Worm (Caenorhabditis elegans) whole organism, L1 larva: Measurements from ENCODE around the gene srj-23.
A peak's percentile ranks its signal among the peaks of the same experiment; 100 is the strongest.

Source experiments
- C16A3.4 ChIP-seq: fragments of 150-350 bp; optimal IDR thresholded peaks from 2 replicates; lab custom pipeline; 2014; ENCODE audit warnings: missing biosample characterization, missing genetic modification characterization
- F16B12.6 ChIP-seq: fragments of 150-350 bp; optimal IDR thresholded peaks from 2 replicates; lab custom pipeline; 2014; ENCODE audit warnings: missing biosample characterization, missing genetic modification characterization
- alr-1 ChIP-seq: fragments of 200-800 bp; sonication (Bioruptor generic); optimal IDR thresholded peaks from 2 replicates; lab custom pipeline; 2018; ENCODE audit warnings: borderline replicate concordance, mild to moderate bottlenecking, missing genetic modification characterization, missing compliant biosample characterization
- aly-2 ChIP-seq: fragments of 150-350 bp; optimal IDR thresholded peaks from 2 replicates; lab custom pipeline; 2014; ENCODE audit warnings: missing biosample characterization, missing genetic modification characterization
- ama-1 ChIP-seq: fragments of 150-350 bp; optimal IDR thresholded peaks from 2 replicates; lab custom pipeline; 2014
- ceh-63 ChIP-seq: fragments of 200-800 bp; sonication (Bioruptor generic); optimal IDR thresholded peaks from 2 replicates; lab custom pipeline; 2018; ENCODE audit warnings: mild to moderate bottlenecking, missing genetic modification characterization, missing compliant biosample characterization
- ceh-82 ChIP-seq, 3 experiments: fragments of 150-350 bp in 1 of 3; sonication (generic microtip) in 2 of 3; optimal IDR thresholded peaks; 2 replicates each; lab custom pipeline; 2014 to 2017; ENCODE audit warnings: missing biosample characterization in 3 of 3, missing genetic modification characterization in 3 of 3
- ceh-90 ChIP-seq: sonication (generic microtip); optimal IDR thresholded peaks from 2 replicates; lab custom pipeline; 2016; ENCODE audit warnings: missing genetic modification characterization, missing compliant biosample characterization
- dsc-1 ChIP-seq: sonication (generic microtip); optimal IDR thresholded peaks from 2 replicates; lab custom pipeline; 2016; ENCODE audit warnings: mild to moderate bottlenecking, missing genetic modification characterization, missing compliant biosample characterization
- efl-1 ChIP-seq, 4 experiments: fragments of 150-350 bp; optimal IDR thresholded peaks in 3 of 4; peaks in 1 of 4; 1 replicate in 1 of 4; 2 replicates in 3 of 4; lab custom pipeline; 2014; ENCODE audit warnings: missing biosample characterization in 2 of 4, missing genetic modification characterization in 2 of 4, missing genetic modification reagents in 2 of 4
- egl-13 ChIP-seq: sonication (generic microtip); optimal IDR thresholded peaks from 2 replicates; lab custom pipeline; 2016; ENCODE audit warnings: missing genotype, missing genetic modification reagents, missing genetic modification characterization, missing compliant biosample characterization
- elt-2 ChIP-seq: sonication (generic microtip); optimal IDR thresholded peaks from 2 replicates; lab custom pipeline; 2016; ENCODE audit warnings: missing genetic modification characterization, mild to moderate bottlenecking, inconsistent platforms, missing compliant biosample characterization, missing genetic modification reagents
- elt-3 ChIP-seq, 6 experiments: fragments of 150-350 bp in 1 of 6; sonication (generic microtip); optimal IDR thresholded peaks; 2 replicates each; lab custom pipeline; 2017 to 2018; ENCODE audit warnings: missing biosample characterization in 6 of 6, missing genetic modification characterization in 6 of 6, inconsistent platforms in 1 of 6
- fkh-8 ChIP-seq: sonication (generic microtip); optimal IDR thresholded peaks from 2 replicates; lab custom pipeline; 2016; ENCODE audit warnings: mild to moderate bottlenecking, missing genetic modification characterization, missing compliant biosample characterization
- hlh-17 ChIP-seq: fragments of 200-800 bp; sonication (Bioruptor generic); optimal IDR thresholded peaks from 2 replicates; lab custom pipeline; 2018; ENCODE audit warnings: missing genetic modification characterization, mild to moderate bottlenecking, missing compliant biosample characterization, moderate library complexity, borderline replicate concordance
- isw-1 ChIP-seq: fragments of 200-800 bp; sonication (Bioruptor generic); IDR thresholded peaks from 2 replicates; pipeline ENCODE4 v1.3.6; 2022; ENCODE audit warnings: missing genetic modification characterization, missing compliant biosample characterization
- jun-1 ChIP-seq: fragments of 150-350 bp; optimal IDR thresholded peaks from 2 replicates; lab custom pipeline; 2014; ENCODE audit warnings: missing biosample characterization, missing genetic modification reagents, missing genetic modification characterization
- lin-14 ChIP-seq: fragments of 200-800 bp; sonication (Bioruptor generic); optimal IDR thresholded peaks from 2 replicates; lab custom pipeline; 2018; ENCODE audit warnings: mild to moderate bottlenecking, missing genetic modification characterization, moderate library complexity, missing compliant biosample characterization
- lin-15B ChIP-seq: fragments of 150-350 bp; sonication (generic microtip); optimal IDR thresholded peaks from 3 replicates; lab custom pipeline; 2014; ENCODE audit warnings: missing biosample characterization, missing genetic modification characterization
- lin-35 ChIP-seq, 2 experiments: fragments of 150-350 bp; optimal IDR thresholded peaks; 2 replicates each; lab custom pipeline; 2014; ENCODE audit warnings: missing biosample characterization in 2 of 2, missing genetic modification characterization in 2 of 2, missing genetic modification reagents in 2 of 2
- mab-9 ChIP-seq: fragments of 200-800 bp; sonication (Bioruptor generic); IDR thresholded peaks from 2 replicates; pipeline ENCODE4 v1.3.6; 2022; ENCODE audit warnings: missing genetic modification reagents, missing genetic modification characterization, missing compliant biosample characterization
- mef-2 ChIP-seq: fragments of 150-350 bp; optimal IDR thresholded peaks from 2 replicates; lab custom pipeline; 2014; ENCODE audit warnings: missing biosample characterization, missing genetic modification characterization
- mep-1 ChIP-seq: fragments of 150-350 bp; optimal IDR thresholded peaks from 2 replicates; lab custom pipeline; 2014; ENCODE audit warnings: missing biosample characterization, missing genetic modification characterization
- nhr-11 ChIP-seq: fragments of 150-350 bp; optimal IDR thresholded peaks from 2 replicates; lab custom pipeline; 2014; ENCODE audit warnings: missing biosample characterization, missing genetic modification characterization
- nhr-12 ChIP-seq: sonication (generic microtip); optimal IDR thresholded peaks from 2 replicates; lab custom pipeline; 2017; ENCODE audit warnings: missing biosample characterization, missing genetic modification characterization
- nhr-47 ChIP-seq: sonication (generic microtip); optimal IDR thresholded peaks from 2 replicates; lab custom pipeline; 2016; ENCODE audit warnings: mild to moderate bottlenecking, missing genetic modification characterization, moderate library complexity, missing compliant biosample characterization
- nhr-71 ChIP-seq: sonication (generic microtip); optimal IDR thresholded peaks from 2 replicates; lab custom pipeline; 2016; ENCODE audit warnings: mild to moderate bottlenecking, missing genetic modification characterization, moderate library complexity, missing compliant biosample characterization
- nhr-76 ChIP-seq: sonication (generic microtip); optimal IDR thresholded peaks from 2 replicates; lab custom pipeline; 2017; ENCODE audit warnings: missing biosample characterization, missing genetic modification characterization
- nhr-85 ChIP-seq: sonication (generic microtip); peaks from one replicate; lab custom pipeline; 2016; ENCODE audit warnings: missing genetic modification characterization, inconsistent platforms, missing compliant biosample characterization
- pag-3 ChIP-seq: sonication (generic microtip); optimal IDR thresholded peaks from 2 replicates; lab custom pipeline; 2017; ENCODE audit warnings: missing genetic modification characterization, mild to moderate bottlenecking, missing compliant biosample characterization, antibody characterized with exemption, borderline replicate concordance; ENCODE audit not compliant: insufficient read depth
- skn-1 ChIP-seq: fragments of 150-350 bp; optimal IDR thresholded peaks from 2 replicates; lab custom pipeline; 2014; ENCODE audit warnings: missing biosample characterization, missing genetic modification characterization
- snpc-4 ChIP-seq: fragments of 150-350 bp; optimal IDR thresholded peaks from 2 replicates; lab custom pipeline; 2014; ENCODE audit warnings: missing biosample characterization, missing genetic modification characterization
- snu-23 ChIP-seq: sonication (generic microtip); optimal IDR thresholded peaks from 2 replicates; lab custom pipeline; 2016; ENCODE audit warnings: missing genetic modification characterization, missing compliant biosample characterization
- sptf-1 ChIP-seq: fragments of 150-350 bp; optimal IDR thresholded peaks from 2 replicates; lab custom pipeline; 2014; ENCODE audit warnings: missing biosample characterization, missing genetic modification characterization
- unc-130 ChIP-seq: fragments of 150-350 bp; optimal IDR thresholded peaks from 2 replicates; lab custom pipeline; 2017; ENCODE audit warnings: missing biosample characterization, missing genetic modification characterization, inconsistent platforms
- unc-98 ChIP-seq: fragments of 200-800 bp; sonication (Bioruptor generic); IDR thresholded peaks from 2 replicates; pipeline ENCODE4 v1.3.6; 2022; ENCODE audit warnings: missing genetic modification characterization, missing compliant biosample characterization
- xbp-1 ChIP-seq: sonication (generic microtip); optimal IDR thresholded peaks from 2 replicates; lab custom pipeline; 2016; ENCODE audit warnings: missing genetic modification characterization, missing compliant biosample characterization
- zag-1 ChIP-seq: fragments of 150-350 bp; optimal IDR thresholded peaks from 2 replicates; lab custom pipeline; 2014; ENCODE audit warnings: missing biosample characterization, missing genetic modification characterization
- ztf-11 ChIP-seq, 2 experiments: sonication (generic microtip); optimal IDR thresholded peaks; 2 replicates each; lab custom pipeline; 2016 to 2017; ENCODE audit warnings: missing genetic modification characterization in 2 of 2, missing biosample characterization in 1 of 2, missing compliant biosample characterization in 1 of 2

The srj-23 gene

ce11 chrV:1488642-1489041 lies 37.2 kb downstream of the srj-23 start:
- TF ChIP-seq dsc-1 (peak; percentile 71), fkh-8 (peak; percentile 59), nhr-47 (tag; lab: Kevin White, UChicago) (peak; percentile 53), unc-98 (no peak), xbp-1 (tag; lab: Kevin White, UChicago) (no peak), efl-1 (optimal IDR thresholded peaks at IDR 0.05; lab: Kevin White, UChicago) (no peak), efl-1 (GFP tag; optimal IDR thresholded peaks at IDR 0.05 in 1 of 2; lab: Kevin White, UChicago) (peak in 1 of 2 experiments; percentile 67), lin-14 (peak; percentile 56), nhr-71 (peak; percentile 51)
- TF ChIP-seq, all 84 proteins: peak for 6

ce11 chrV:1491510-1491909 lies 40.1 kb downstream of the srj-23 start, which contains the start of gene C38C3.6:
Gene C38C3.6, minus strand, starts transcription at chrV:1491610.
- TF ChIP-seq alr-1 (tag; lab: Kevin White, UChicago) (no peak), jun-1 (tag; lab: Kevin White, UChicago) (no peak), ceh-82 (tag; optimal IDR thresholded peaks at IDR 0.05; lab: Kevin White, UChicago) (no peak), ceh-63 (no peak), nhr-76 (tag; lab: Kevin White, UChicago) (no peak), mef-2 (tag; lab: Kevin White, UChicago) (no peak), nhr-85 (no peak), hlh-17 (no peak), ceh-90 (no peak), lin-35 (GFP tag; optimal IDR thresholded peaks at IDR 0.05; lab: Kevin White, UChicago) (no peak), skn-1 (tag; lab: Kevin White, UChicago) (no peak), zag-1 (tag; lab: Kevin White, UChicago) (no peak)

ce11 chrV:1494469-1494868 lies 43.0 kb downstream of the srj-23 start, which contains the start of gene spig-7:
Gene spig-7, plus strand, starts transcription at chrV:1494769.
- TF ChIP-seq alr-1 (tag; lab: Kevin White, UChicago) = no peak
- TF ChIP-seq C16A3.4 (tag; lab: Kevin White, UChicago) = no peak
- no peak for TF ChIP-seq snu-23
- TF ChIP-seq xbp-1 (tag; lab: Kevin White, UChicago) = no peak
- no peak for TF ChIP-seq lin-14
- TF ChIP-seq pag-3 (tag; lab: Kevin White, UChicago) = no peak
- TF ChIP-seq ceh-82 (tag; optimal IDR thresholded peaks at IDR 0.05; lab: Kevin White, UChicago) = no peak
- TF ChIP-seq elt-3 (tag; optimal IDR thresholded peaks at IDR 0.05; lab: Kevin White, UChicago) = no peak
- no peak for TF ChIP-seq aly-2 (tag; lab: Kevin White, UChicago)

ce11 chrV:1495334-1495733 lies 43.9 kb downstream of the srj-23 start, which contains the start of gene C38C3.3:
Gene C38C3.3, plus strand, starts transcription at chrV:1495634.
- TF ChIP-seq nhr-12 (tag; lab: Kevin White, UChicago) = no peak

- no peak for TF ChIP-seq nhr-11
- TF ChIP-seq unc-98 = no peak
- TF ChIP-seq lin-15B (tag; lab: Kevin White, UChicago) = no peak
- no peak for TF ChIP-seq snpc-4
- no peak for TF ChIP-seq mep-1 (tag; lab: Kevin White, UChicago)
- TF ChIP-seq mab-9 (GFP tag; lab: Robert Waterston, UW) = no peak
- no peak for TF ChIP-seq F16B12.6 (tag; lab: Kevin White, UChicago)
- TF ChIP-seq elt-3 (tag; optimal IDR thresholded peaks at IDR 0.05; lab: Kevin White, UChicago) = no peak
- TF ChIP-seq mef-2 (tag; lab: Kevin White, UChicago) = no peak
- no peak for TF ChIP-seq isw-1 (GFP tag; lab: Robert Waterston, UW)
- TF ChIP-seq unc-130 (tag; lab: Kevin White, UChicago) = no peak
- TF ChIP-seq ztf-11 (tag; optimal IDR thresholded peaks at IDR 0.05; lab: Kevin White, UChicago) = no peak
- no peak for TF ChIP-seq egl-13 (tag; lab: Kevin White, UChicago)
- no peak for TF ChIP-seq sptf-1 (tag; lab: Kevin White, UChicago)
- no peak for TF ChIP-seq elt-2
- TF ChIP-seq lin-14 = no peak
- TF ChIP-seq snu-23 = no peak
- TF ChIP-seq ama-1 (lab: Kevin White, UChicago) = no peak
These were observed 44.3 kb downstream of the srj-23 start for ce11 chrV:1495752-1496151.
